Fruit fly (Drosophila melanogaster) whole organism, embryonic: Measurements from ENCODE around the gene CG43331.

Source experiments
- Adf1 ChIP-seq: fragments of 200-800 bp; sonication (Bioruptor generic); IDR thresholded peaks from 2 replicates; pipeline ENCODE4 v1.3.6; 2022; ENCODE audit warnings: missing biosample characterization, missing genetic modification characterization
- Asciz ChIP-seq: fragments of 200-800 bp; sonication (Bioruptor generic); optimal IDR thresholded peaks from 2 replicates; lab custom pipeline; 2017; ENCODE audit warnings: missing biosample characterization, mild to moderate bottlenecking, missing genetic modification characterization, missing genetic modification reagents
- Atf3 ChIP-seq: fragments of 200-800 bp; sonication (Bioruptor generic); optimal IDR thresholded peaks from 3 replicates; lab custom pipeline; 2016; ENCODE audit warnings: missing biosample characterization, missing genetic modification characterization
- B-H2 ChIP-seq: fragments of 200-800 bp; sonication (Bioruptor generic); optimal IDR thresholded peaks from 2 replicates; lab custom pipeline; 2018; ENCODE audit warnings: missing biosample characterization, mild to moderate bottlenecking, missing genetic modification characterization
- CG11504 ChIP-seq: fragments of 200-800 bp; sonication (Bioruptor generic); optimal IDR thresholded peaks from 3 replicates; lab custom pipeline; 2019; ENCODE audit warnings: missing biosample characterization, mild to moderate bottlenecking, missing genetic modification characterization, moderate library complexity
- CG11695 ChIP-seq: fragments of 200-800 bp; sonication (Bioruptor generic); IDR thresholded peaks from 3 replicates; pipeline ENCODE4 v1.3.6; 2022; ENCODE audit warnings: missing biosample characterization, missing genetic modification characterization
- CG11723 ChIP-seq: fragments of 200-800 bp; sonication (Bioruptor generic); optimal IDR thresholded peaks from 2 replicates; lab custom pipeline; 2017; ENCODE audit warnings: missing biosample characterization, mild to moderate bottlenecking, missing genetic modification characterization
- CG12769 ChIP-seq: fragments of 200-800 bp; sonication (Bioruptor generic); optimal IDR thresholded peaks from 2 replicates; lab custom pipeline; 2019; ENCODE audit warnings: missing biosample characterization, mild to moderate bottlenecking, missing genetic modification characterization, moderate library complexity
- CG13775 ChIP-seq: fragments of 200-800 bp; sonication (Bioruptor generic); optimal IDR thresholded peaks from 3 replicates; lab custom pipeline; 2017; ENCODE audit warnings: missing biosample characterization, mild to moderate bottlenecking, missing genetic modification characterization
- CG15696 ChIP-seq: fragments of 200-800 bp; sonication (Bioruptor generic); optimal IDR thresholded peaks from 2 replicates; lab custom pipeline; 2019; ENCODE audit warnings: missing biosample characterization, mild to moderate bottlenecking, missing genetic modification characterization, moderate library complexity
- CG17361 ChIP-seq: fragments of 200-800 bp; sonication (Bioruptor generic); IDR thresholded peaks from 3 replicates; pipeline ENCODE4 v1.3.6; 2022; ENCODE audit warnings: missing biosample characterization, missing genetic modification characterization
- CG18262 ChIP-seq: fragments of 200-800 bp; optimal IDR thresholded peaks from 3 replicates; lab custom pipeline; 2019; ENCODE audit warnings: missing biosample characterization, mild to moderate bottlenecking, missing genetic modification characterization, moderate library complexity
- CG4820 ChIP-seq: fragments of 200-800 bp; sonication (Bioruptor generic); optimal IDR thresholded peaks from 3 replicates; lab custom pipeline; 2016; ENCODE audit warnings: missing biosample characterization, missing genetic modification characterization
- CG6654 ChIP-seq: fragments of 200-800 bp; sonication (Bioruptor generic); optimal IDR thresholded peaks from 2 replicates; lab custom pipeline; 2017; ENCODE audit warnings: missing biosample characterization, mild to moderate bottlenecking, missing genetic modification characterization
- CG6689 ChIP-seq: fragments of 200-800 bp; sonication (Bioruptor generic); IDR thresholded peaks from 2 replicates; pipeline ENCODE4 v1.3.6; 2022; ENCODE audit warnings: missing biosample characterization, missing genetic modification characterization
- CG9727 ChIP-seq: fragments of 200-800 bp; sonication (Bioruptor generic); optimal IDR thresholded peaks from 3 replicates; lab custom pipeline; 2017; ENCODE audit warnings: missing biosample characterization, mild to moderate bottlenecking, missing genetic modification characterization
- Chrac-16 ChIP-seq: fragments of 200-800 bp; sonication (Bioruptor generic); optimal IDR thresholded peaks from 3 replicates; lab custom pipeline; 2016; ENCODE audit warnings: missing biosample characterization, missing genetic modification characterization
- Ets97D ChIP-seq: fragments of 200-800 bp; sonication (Bioruptor generic); optimal IDR thresholded peaks from 3 replicates; lab custom pipeline; 2016; ENCODE audit warnings: missing biosample characterization, missing genetic modification characterization
- H2.0 ChIP-seq: fragments of 200-800 bp; sonication (Bioruptor generic); IDR thresholded peaks from 2 replicates; pipeline ENCODE4 v1.3.6; 2022; ENCODE audit warnings: missing biosample characterization, missing genetic modification characterization
- Med ChIP-seq: fragments of 200-800 bp; sonication (Bioruptor generic); peaks from one replicate; lab custom pipeline; 2016; ENCODE audit warnings: missing biosample characterization, missing genetic modification characterization, mild to moderate bottlenecking, inconsistent platforms, moderate library complexity
- Mrtf ChIP-seq: fragments of 200-800 bp; sonication (Bioruptor generic); IDR thresholded peaks from 3 replicates; pipeline ENCODE4 v1.3.6; 2022; ENCODE audit warnings: missing biosample characterization, missing genetic modification characterization
- Pdp1 ChIP-seq, 2 experiments: fragments of 200-800 bp; sonication (Bioruptor generic); optimal IDR thresholded peaks; 3 replicates each; lab custom pipeline; 2016; ENCODE audit warnings: missing biosample characterization in 2 of 2, missing genetic modification characterization in 2 of 2, mild to moderate bottlenecking in 1 of 2, moderate library complexity in 1 of 2
- Poxn ChIP-seq: fragments of 200-800 bp; sonication (Bioruptor generic); IDR thresholded peaks from 2 replicates; pipeline ENCODE4 v1.3.6; 2022; ENCODE audit warnings: missing biosample characterization, missing genetic modification characterization
- Scr ChIP-seq: fragments of 200-800 bp; sonication (Bioruptor generic); IDR thresholded peaks from 2 replicates; pipeline ENCODE4 v1.3.6; 2022; ENCODE audit warnings: missing biosample characterization, missing genetic modification characterization; ENCODE audit not compliant: partially characterized antibody
- Sox100B ChIP-seq: fragments of 200-800 bp; sonication (Bioruptor generic); optimal IDR thresholded peaks from 3 replicates; lab custom pipeline; 2018; ENCODE audit warnings: missing biosample characterization, mild to moderate bottlenecking, missing genetic modification characterization
- Ssrp ChIP-seq: fragments of 200-800 bp; sonication (Bioruptor generic); optimal IDR thresholded peaks from 2 replicates; lab custom pipeline; 2018; ENCODE audit warnings: missing biosample characterization, mild to moderate bottlenecking, missing genetic modification characterization, moderate library complexity
- Xrp1 ChIP-seq: fragments of 200-800 bp; sonication (Bioruptor generic); IDR thresholded peaks from 2 replicates; pipeline ENCODE4 v1.3.6; 2022; ENCODE audit warnings: missing biosample characterization, missing genetic modification characterization
- ash1 ChIP-seq: fragments of 200-800 bp; sonication (Bioruptor generic); optimal IDR thresholded peaks from 2 replicates; lab custom pipeline; 2018; ENCODE audit warnings: missing biosample characterization, mild to moderate bottlenecking, missing genetic modification characterization
- bbx ChIP-seq: fragments of 200-800 bp; sonication (Bioruptor generic); IDR thresholded peaks from 2 replicates; pipeline ENCODE4 v1.3.6; 2022; ENCODE audit warnings: missing biosample characterization, missing genetic modification characterization; ENCODE audit not compliant: partially characterized antibody
- cad ChIP-seq: fragments of >200 bp; optimal IDR thresholded peaks from 2 replicates; lab custom pipeline; 2017; ENCODE audit warnings: missing biosample characterization, missing genetic modification characterization
- cg ChIP-seq: fragments of 200-800 bp; sonication (Bioruptor generic); optimal IDR thresholded peaks from 3 replicates; lab custom pipeline; 2019; ENCODE audit warnings: missing biosample characterization, mild to moderate bottlenecking, missing genetic modification characterization, moderate library complexity
- chinmo ChIP-seq: fragments of 200-800 bp; sonication (Bioruptor generic); IDR thresholded peaks from 4 replicates; pipeline ENCODE4 v1.3.6; 2022; ENCODE audit warnings: missing biosample characterization, missing genetic modification characterization; ENCODE audit not compliant: partially characterized antibody
- ci ChIP-seq: fragments of 200-800 bp; sonication (Bioruptor generic); IDR thresholded peaks from 3 replicates; pipeline ENCODE4 v1.3.6; 2022; ENCODE audit warnings: missing biosample characterization, missing genetic modification characterization
- da ChIP-seq: fragments of 200-800 bp; sonication (Bioruptor generic); optimal IDR thresholded peaks from 2 replicates; lab custom pipeline; 2016; ENCODE audit warnings: missing biosample characterization, missing genetic modification characterization
- exex ChIP-seq: fragments of 200-800 bp; sonication (Bioruptor generic); optimal IDR thresholded peaks from 4 replicates; lab custom pipeline; 2018; ENCODE audit warnings: missing biosample characterization, mild to moderate bottlenecking, missing genetic modification characterization, moderate library complexity
- ftz-f1 ChIP-seq: fragments of 200-800 bp; sonication (Bioruptor generic); optimal IDR thresholded peaks from 2 replicates; lab custom pipeline; 2016; ENCODE audit warnings: missing biosample characterization, missing genetic modification characterization
- grn ChIP-seq: fragments of 200-800 bp; sonication (Bioruptor generic); optimal IDR thresholded peaks from 3 replicates; lab custom pipeline; 2017; ENCODE audit warnings: missing biosample characterization, missing genetic modification characterization
- maf-S ChIP-seq: fragments of 200-800 bp; sonication (Bioruptor generic); optimal IDR thresholded peaks from 2 replicates; lab custom pipeline; 2016; ENCODE audit warnings: missing biosample characterization, missing genetic modification characterization
- mam ChIP-seq: fragments of 200-800 bp; sonication (Bioruptor generic); optimal IDR thresholded peaks from 3 replicates; lab custom pipeline; 2016; ENCODE audit warnings: missing biosample characterization, missing genetic modification characterization
- mirr ChIP-seq: fragments of 200-800 bp; sonication (Bioruptor generic); optimal IDR thresholded peaks from 3 replicates; lab custom pipeline; 2018; ENCODE audit warnings: missing biosample characterization, mild to moderate bottlenecking, missing genetic modification characterization
- nmo ChIP-seq: fragments of 200-800 bp; sonication (Bioruptor generic); optimal IDR thresholded peaks from 2 replicates; lab custom pipeline; 2018; ENCODE audit warnings: missing biosample characterization, mild to moderate bottlenecking, missing genetic modification characterization, moderate library complexity
- odd ChIP-seq: fragments of 200-800 bp; sonication (Bioruptor generic); optimal IDR thresholded peaks from 2 replicates; lab custom pipeline; 2017; ENCODE audit warnings: missing biosample characterization, mild to moderate bottlenecking, missing genetic modification characterization
- pan ChIP-seq, 4 experiments: fragments of >200 bp in 3 of 4; fragments of 200-800 bp in 1 of 4; sonication (Bioruptor generic) in 1 of 4; optimal IDR thresholded peaks in 3 of 4; IDR thresholded peaks in 1 of 4; 2 replicates each; pipeline versions ENCODE4 v1.3.6 to Lab custom; 2017 to 2022; ENCODE audit warnings: missing biosample characterization in 2 of 4, missing genetic modification characterization in 2 of 4, mixed read lengths in 1 of 4
- ranshi ChIP-seq: fragments of 200-800 bp; sonication (Bioruptor generic); IDR thresholded peaks from 2 replicates; pipeline ENCODE4 v1.3.6; 2022; ENCODE audit warnings: missing biosample characterization, missing genetic modification characterization
- row ChIP-seq: fragments of 200-800 bp; sonication (Bioruptor generic); IDR thresholded peaks from 3 replicates; pipeline ENCODE4 v1.3.6; 2022; ENCODE audit warnings: missing biosample characterization, missing genetic modification characterization
- sd ChIP-seq: fragments of 200-800 bp; sonication (Bioruptor generic); optimal IDR thresholded peaks from 3 replicates; lab custom pipeline; 2018; ENCODE audit warnings: missing biosample characterization, mild to moderate bottlenecking, missing genetic modification characterization, moderate library complexity
- sug ChIP-seq: fragments of 200-800 bp; optimal IDR thresholded peaks from 2 replicates; lab custom pipeline; 2019; ENCODE audit warnings: missing biosample characterization, mild to moderate bottlenecking, missing genetic modification characterization, moderate library complexity
- vvl ChIP-seq: fragments of 200-800 bp; sonication (Bioruptor generic); IDR thresholded peaks from 2 replicates; pipeline ENCODE4 v1.3.6; 2022; ENCODE audit warnings: missing biosample characterization, missing genetic modification characterization

The CG43331 gene

DNA sequence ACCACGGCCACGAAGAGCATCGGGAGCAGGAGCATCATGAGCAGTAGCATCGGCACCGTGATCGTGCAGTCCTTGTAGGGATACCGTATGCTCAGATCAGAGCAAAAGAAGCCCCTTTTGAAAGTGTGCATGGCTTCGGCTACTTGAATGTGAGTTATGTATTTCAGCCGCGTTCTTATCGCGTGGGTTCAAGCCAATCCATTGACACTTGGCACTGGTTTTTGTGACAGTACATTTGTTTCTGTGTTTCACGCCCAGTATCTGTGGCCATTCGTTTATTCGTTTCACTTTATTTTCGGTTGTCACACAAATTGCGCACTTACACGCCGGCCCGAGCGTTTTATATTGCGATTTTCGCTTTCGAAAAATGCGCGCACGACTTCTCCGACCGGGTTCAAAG, 43.2 kb downstream of the CG43331 start:
- no peak for TF ChIP-seq da (GFP tag; lab: Kevin White, UChicago)
- no peak for TF ChIP-seq cad
- no peak for TF ChIP-seq CG4820 (GFP tag; lab: Kevin White, UChicago)
- no peak for TF ChIP-seq Chrac-16
- TF ChIP-seq sug, result no peak
- TF ChIP-seq bbx, result no peak
- no peak for TF ChIP-seq Mrtf (GFP tag; lab: Robert Waterston, UW)
- TF ChIP-seq pan (optimal IDR thresholded peaks at IDR 0.05; lab: Kevin White, UChicago), result no peak
- no peak for TF ChIP-seq pan (GFP tag; optimal IDR thresholded peaks at IDR 0.05 in 1 of 2, IDR thresholded peaks at IDR 0.05 in 1 of 2)
- TF ChIP-seq CG13775, result no peak
- TF ChIP-seq row, result no peak
- TF ChIP-seq Scr (GFP tag; lab: Robert Waterston, UW), result no peak
- TF ChIP-seq Atf3, result no peak

DNA sequence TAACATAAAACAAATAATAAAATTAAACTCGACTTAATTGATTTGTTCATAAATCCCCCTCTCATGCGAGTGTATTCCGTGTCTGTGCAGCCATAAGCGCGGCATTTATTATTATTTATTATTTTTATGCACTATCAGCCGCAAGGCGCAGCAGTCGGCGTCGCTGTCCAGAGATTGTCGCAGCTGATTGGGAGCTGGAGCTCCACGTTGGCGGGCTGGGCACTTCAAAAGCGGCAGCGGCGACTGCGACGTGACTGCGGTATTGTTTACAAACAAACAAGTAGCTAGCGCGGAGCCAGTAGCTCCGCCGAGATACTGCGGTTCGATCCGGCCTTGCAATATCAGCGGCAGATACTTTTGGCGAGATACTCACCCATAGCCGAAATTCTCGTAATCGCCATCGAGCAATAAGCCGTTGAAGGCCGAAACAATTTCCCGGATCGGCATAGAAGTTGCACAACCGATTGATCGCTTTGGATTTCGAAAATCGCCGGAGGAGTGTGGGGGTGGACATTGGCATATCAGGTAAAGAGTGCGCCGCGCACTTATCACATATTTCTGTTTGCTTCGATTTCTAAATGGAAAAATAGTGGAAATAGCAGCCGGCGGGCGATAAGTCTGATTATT, 44.6 kb downstream of the CG43331 start:
- TF ChIP-seq chinmo (GFP tag; lab: Robert Waterston, UW), result 0 out of 4 replicates have a peak, but pooled peaks have one; percentile 33
- TF ChIP-seq Xrp1 (GFP tag; lab: Robert Waterston, UW), result 0 out of 2 replicates have a peak, but pooled peaks have one; percentile 11
- TF ChIP-seq Ssrp (tag; lab: Kevin White, UChicago), result no peak
- TF ChIP-seq CG6689 (GFP tag; lab: Robert Waterston, UW), result no peak
- peak; percentile 41 for TF ChIP-seq CG12769 (tag; lab: Kevin White, UChicago)
- TF ChIP-seq ranshi (GFP tag; lab: Robert Waterston, UW), result no peak
- TF ChIP-seq nmo (GFP tag; lab: Kevin White, UChicago), result peak; percentile 13
- TF ChIP-seq exex (tag; lab: Kevin White, UChicago), result peak; percentile 34
- peak; percentile 69 for TF ChIP-seq Med (GFP tag; lab: Kevin White, UChicago)
- peak; percentile 11 for TF ChIP-seq CG9727
- TF ChIP-seq odd (GFP tag; lab: Kevin White, UChicago), result peak; percentile 39
- no peak for TF ChIP-seq H2.0 (GFP tag; lab: Robert Waterston, UW)
- TF ChIP-seq CG11695 (GFP tag; lab: Robert Waterston, UW), result no peak
- no peak for TF ChIP-seq cad
- TF ChIP-seq Sox100B (GFP tag; lab: Kevin White, UChicago), result peak; percentile 24
- peak; percentile 3 for TF ChIP-seq CG15696 (tag; lab: Kevin White, UChicago)
- TF ChIP-seq Pdp1 (GFP tag; optimal IDR thresholded peaks at IDR 0.05; lab: Kevin White, UChicago), result peak in 1 of 2 experiments; percentile 88
- peak; percentile 16 for TF ChIP-seq sd (tag; lab: Kevin White, UChicago)
- peak; percentile 11 for TF ChIP-seq Asciz (GFP tag; lab: Kevin White, UChicago)
- no peak for TF ChIP-seq mirr
- no peak for TF ChIP-seq Ets97D
- TF ChIP-seq ftz-f1 (GFP tag; lab: Kevin White, UChicago), result peak; percentile 49
- TF ChIP-seq maf-S (GFP tag; lab: Kevin White, UChicago), result no peak
- TF ChIP-seq CG17361, result 0 out of 3 replicates have a peak, but pooled peaks have one; percentile 23
- TF ChIP-seq sug, result peak; percentile 69
- TF ChIP-seq vvl (GFP tag; lab: Robert Waterston, UW), result 0 out of 2 replicates have a peak, but pooled peaks have one; percentile 8
- TF ChIP-seq ash1 (GFP tag; lab: Kevin White, UChicago), result no peak
- no peak for TF ChIP-seq CG11723
- TF ChIP-seq Poxn (GFP tag; lab: Robert Waterston, UW), result no peak
- TF ChIP-seq ci, result peak; percentile 25; the same call in 1 of the 3 replicates
- peak; percentile 85 for TF ChIP-seq grn (GFP tag; lab: Kevin White, UChicago)
- peak; percentile 30 for TF ChIP-seq CG11504
- no peak for TF ChIP-seq cg
- no peak for TF ChIP-seq B-H2 (GFP tag; lab: Kevin White, UChicago)
- peak; percentile 19 for TF ChIP-seq CG18262 (tag; lab: Kevin White, UChicago)
- no peak for TF ChIP-seq CG6654 (GFP tag; lab: Kevin White, UChicago)
- peak; percentile 86 for TF ChIP-seq Adf1 (GFP tag; lab: Robert Waterston, UW)
- TF ChIP-seq mam, result no peak
